Fruit fly (Drosophila melanogaster) whole organism, embryonic: Measurements from ENCODE around the gene Acat1.

Source experiments
- Ada2b ChIP-seq: fragments of 200-800 bp; sonication (Bioruptor generic); IDR thresholded peaks from 2 replicates; pipeline ENCODE4 v1.3.6; 2022; ENCODE audit warnings: missing biosample characterization, missing genetic modification characterization
- Awh ChIP-seq: fragments of 200-800 bp; sonication (Bioruptor generic); IDR thresholded peaks from 2 replicates; pipeline ENCODE4, ENCODE4 v1.3.6; 2022; ENCODE audit warnings: missing biosample characterization, missing genetic modification characterization
- Bdp1 ChIP-seq: fragments of 200-800 bp; sonication (Bioruptor generic); optimal IDR thresholded peaks from 3 replicates; lab custom pipeline; 2016; ENCODE audit warnings: missing biosample characterization, missing genetic modification characterization
- Bgb ChIP-seq: fragments of 200-800 bp; sonication (Bioruptor generic); IDR thresholded peaks from 2 replicates; pipeline ENCODE4 v1.3.6; 2022; ENCODE audit warnings: missing biosample characterization, missing genetic modification characterization; ENCODE audit not compliant: partially characterized antibody
- CG12299 ChIP-seq: fragments of 200-800 bp; sonication (Bioruptor generic); optimal IDR thresholded peaks from 2 replicates; lab custom pipeline; 2018; ENCODE audit warnings: missing biosample characterization, mild to moderate bottlenecking, missing genetic modification characterization
- CG12744 ChIP-seq: fragments of 200-800 bp; sonication (Bioruptor generic); optimal IDR thresholded peaks from 2 replicates; lab custom pipeline; 2016; ENCODE audit warnings: missing biosample characterization, missing genetic modification characterization
- CG13123 ChIP-seq: fragments of 200-800 bp; sonication (Bioruptor generic); optimal IDR thresholded peaks from 2 replicates; lab custom pipeline; 2016; ENCODE audit warnings: missing biosample characterization, missing genetic modification characterization
- CG14441 ChIP-seq: fragments of 200-800 bp; sonication (Bioruptor generic); IDR thresholded peaks from 2 replicates; pipeline ENCODE4 v1.3.6; 2022; ENCODE audit warnings: missing biosample characterization, missing genetic modification characterization
- CG1529 ChIP-seq: fragments of 200-800 bp; sonication (Bioruptor generic); optimal IDR thresholded peaks from 3 replicates; lab custom pipeline; 2018; ENCODE audit warnings: missing biosample characterization, missing genetic modification characterization
- CG1602 ChIP-seq: fragments of 200-800 bp; sonication (Bioruptor generic); optimal IDR thresholded peaks from 3 replicates; lab custom pipeline; 2016; ENCODE audit warnings: missing biosample characterization, missing genetic modification characterization
- CG18262 ChIP-seq: fragments of 200-800 bp; optimal IDR thresholded peaks from 3 replicates; lab custom pipeline; 2019; ENCODE audit warnings: missing biosample characterization, mild to moderate bottlenecking, missing genetic modification characterization, moderate library complexity
- CG18764 ChIP-seq: fragments of 200-800 bp; sonication (Bioruptor generic); optimal IDR thresholded peaks from 3 replicates; lab custom pipeline; 2016; ENCODE audit warnings: missing biosample characterization, missing genetic modification characterization
- CG2116 ChIP-seq: fragments of 200-800 bp; sonication (Bioruptor generic); optimal IDR thresholded peaks from 3 replicates; lab custom pipeline; 2018; ENCODE audit warnings: missing biosample characterization, mild to moderate bottlenecking, missing genetic modification characterization
- CG2678 ChIP-seq: fragments of 200-800 bp; sonication (Bioruptor generic); optimal IDR thresholded peaks from 3 replicates; lab custom pipeline; 2019; ENCODE audit warnings: missing biosample characterization, mild to moderate bottlenecking, missing genetic modification characterization, moderate library complexity
- CG31388 ChIP-seq: fragments of 200-800 bp; sonication (Bioruptor generic); optimal IDR thresholded peaks from 2 replicates; lab custom pipeline; 2016; ENCODE audit warnings: missing biosample characterization, missing genetic modification characterization
- CG4730 ChIP-seq: fragments of 200-800 bp; sonication (Bioruptor generic); IDR thresholded peaks from 2 replicates; pipeline ENCODE4 v1.3.6; 2022; ENCODE audit warnings: missing biosample characterization, missing genetic modification characterization
- CG6254 ChIP-seq: fragments of 200-800 bp; sonication (Bioruptor generic); optimal IDR thresholded peaks from 3 replicates; lab custom pipeline; 2017; ENCODE audit warnings: mild to moderate bottlenecking, missing biosample characterization, missing genetic modification reagents, missing genetic modification characterization
- CG9215 ChIP-seq: fragments of 200-800 bp; sonication (Bioruptor generic); IDR thresholded peaks from 2 replicates; pipeline ENCODE4 v1.3.6; 2022; ENCODE audit warnings: missing biosample characterization, missing genetic modification characterization
- CG9437 ChIP-seq: fragments of 200-800 bp; sonication (Bioruptor generic); optimal IDR thresholded peaks from 2 replicates; lab custom pipeline; 2018; ENCODE audit warnings: missing biosample characterization, mild to moderate bottlenecking, missing genetic modification characterization
- CG9876 ChIP-seq: fragments of 200-800 bp; sonication (Bioruptor generic); optimal IDR thresholded peaks from 2 replicates; lab custom pipeline; 2016; ENCODE audit warnings: missing biosample characterization, missing genetic modification characterization
- CkIIα-i1 ChIP-seq: fragments of 200-800 bp; sonication (Bioruptor generic); IDR thresholded peaks from 2 replicates; pipeline ENCODE4 v1.3.6; 2022; ENCODE audit warnings: missing biosample characterization, missing genetic modification characterization
- D19A ChIP-seq: fragments of 200-800 bp; optimal IDR thresholded peaks from 3 replicates; lab custom pipeline; 2019; ENCODE audit warnings: missing biosample characterization, mild to moderate bottlenecking, missing genetic modification characterization, moderate library complexity
- Dip3 ChIP-seq: fragments of 200-800 bp; sonication (Bioruptor generic); optimal IDR thresholded peaks from 3 replicates; lab custom pipeline; 2016; ENCODE audit warnings: missing biosample characterization, missing genetic modification characterization
- Hand ChIP-seq: fragments of 200-800 bp; sonication (Bioruptor generic); optimal IDR thresholded peaks from 2 replicates; lab custom pipeline; 2017; ENCODE audit warnings: mild to moderate bottlenecking, missing biosample characterization, missing genetic modification reagents, missing genetic modification characterization
- Jarid2 ChIP-seq: fragments of 200-800 bp; sonication (Bioruptor generic); optimal IDR thresholded peaks from 3 replicates; lab custom pipeline; 2017; ENCODE audit warnings: mild to moderate bottlenecking, missing biosample characterization, missing genetic modification reagents, missing genetic modification characterization
- Lim3 ChIP-seq: fragments of 200-800 bp; sonication (Bioruptor generic); IDR thresholded peaks from 2 replicates; pipeline ENCODE4 v1.3.6; 2022; ENCODE audit warnings: missing biosample characterization, missing genetic modification characterization
- MESR4 ChIP-seq: fragments of 200-800 bp; sonication (Bioruptor generic); optimal IDR thresholded peaks from 2 replicates; lab custom pipeline; 2018; ENCODE audit warnings: missing biosample characterization, mild to moderate bottlenecking, missing genetic modification characterization, moderate library complexity
- Meics ChIP-seq: fragments of 200-800 bp; sonication (Bioruptor generic); optimal IDR thresholded peaks from 2 replicates; lab custom pipeline; 2017; ENCODE audit warnings: missing biosample characterization, mild to moderate bottlenecking, missing genetic modification characterization
- Mrtf ChIP-seq: fragments of 200-800 bp; sonication (Bioruptor generic); IDR thresholded peaks from 3 replicates; pipeline ENCODE4 v1.3.6; 2022; ENCODE audit warnings: missing biosample characterization, missing genetic modification characterization
- Myb ChIP-seq: fragments of 200-800 bp; sonication (Bioruptor generic); optimal IDR thresholded peaks from 2 replicates; lab custom pipeline; 2016; ENCODE audit warnings: missing biosample characterization, missing genetic modification characterization
- Nf-YB ChIP-seq: fragments of 200-800 bp; sonication (Bioruptor generic); optimal IDR thresholded peaks from 3 replicates; lab custom pipeline; 2019; ENCODE audit warnings: missing biosample characterization, mild to moderate bottlenecking, missing genetic modification characterization, moderate library complexity
- ab ChIP-seq: fragments of 200-800 bp; sonication (Bioruptor generic); optimal IDR thresholded peaks from 2 replicates; lab custom pipeline; 2016; ENCODE audit warnings: missing biosample characterization, missing genetic modification characterization
- caup ChIP-seq: fragments of 200-800 bp; sonication (Bioruptor generic); optimal IDR thresholded peaks from 3 replicates; lab custom pipeline; 2017; ENCODE audit warnings: missing biosample characterization, mild to moderate bottlenecking, missing genetic modification characterization, moderate library complexity; ENCODE audit not compliant: severe bottlenecking
- ci ChIP-seq: fragments of 200-800 bp; sonication (Bioruptor generic); IDR thresholded peaks from 3 replicates; pipeline ENCODE4 v1.3.6; 2022; ENCODE audit warnings: missing biosample characterization, missing genetic modification characterization
- disco-r ChIP-seq: fragments of 200-800 bp; sonication (Bioruptor generic); optimal IDR thresholded peaks from 2 replicates; lab custom pipeline; 2016; ENCODE audit warnings: missing biosample characterization, missing genetic modification characterization
- ems ChIP-seq: fragments of 200-800 bp; sonication (Bioruptor generic); optimal IDR thresholded peaks from 3 replicates; lab custom pipeline; 2016; ENCODE audit warnings: missing biosample characterization, missing genetic modification characterization
- en ChIP-seq: fragments of 200-800 bp; sonication (Bioruptor generic); optimal IDR thresholded peaks from 2 replicates; lab custom pipeline; 2016; ENCODE audit warnings: missing biosample characterization, missing genetic modification characterization
- gcm2 ChIP-seq: fragments of 200-800 bp; sonication (Bioruptor generic); optimal IDR thresholded peaks from 2 replicates; lab custom pipeline; 2016; ENCODE audit warnings: missing biosample characterization, missing genetic modification characterization
- gsb ChIP-seq: fragments of 200-800 bp; sonication (Bioruptor generic); IDR thresholded peaks from 2 replicates; pipeline ENCODE4 v1.3.6; 2022; ENCODE audit warnings: missing biosample characterization, missing genetic modification characterization
- inv ChIP-seq: fragments of 200-800 bp; sonication (Bioruptor generic); IDR thresholded peaks from 2 replicates; pipeline ENCODE4 v1.3.6; 2022; ENCODE audit warnings: missing biosample characterization, missing genetic modification characterization; ENCODE audit not compliant: partially characterized antibody
- klu ChIP-seq: fragments of 200-800 bp; sonication (Bioruptor generic); IDR thresholded peaks from 2 replicates; pipeline ENCODE4 v1.3.6; 2022; ENCODE audit warnings: missing biosample characterization, missing genetic modification characterization
- lov ChIP-seq, 2 experiments: fragments of 200-800 bp in 1 of 2; fragments of >200 bp in 1 of 2; sonication (Bioruptor generic) in 1 of 2; IDR thresholded peaks in 1 of 2; optimal IDR thresholded peaks in 1 of 2; 2 replicates in 1 of 2; 3 replicates in 1 of 2; pipeline versions ENCODE4 v1.3.6 to Lab custom; 2017 to 2022; ENCODE audit warnings: missing biosample characterization in 1 of 2, missing genetic modification characterization in 1 of 2
- maf-S ChIP-seq: fragments of 200-800 bp; sonication (Bioruptor generic); optimal IDR thresholded peaks from 2 replicates; lab custom pipeline; 2016; ENCODE audit warnings: missing biosample characterization, missing genetic modification characterization
- psq ChIP-seq: fragments of 200-800 bp; sonication (Bioruptor generic); optimal IDR thresholded peaks from 2 replicates; lab custom pipeline; 2017; ENCODE audit warnings: missing biosample characterization, missing genetic modification characterization
- rib ChIP-seq: fragments of 200-800 bp; sonication (Bioruptor generic); IDR thresholded peaks from 2 replicates; pipeline ENCODE4 v1.3.6; 2022; ENCODE audit warnings: missing biosample characterization, missing genetic modification characterization
- salm ChIP-seq: fragments of 200-800 bp; sonication (Bioruptor generic); optimal IDR thresholded peaks from 2 replicates; lab custom pipeline; 2018; ENCODE audit warnings: missing biosample characterization, mild to moderate bottlenecking, missing genetic modification characterization
- seq ChIP-seq: fragments of 200-800 bp; sonication (Bioruptor generic); IDR thresholded peaks from 2 replicates; pipeline ENCODE4 v1.3.6; 2022; ENCODE audit warnings: missing biosample characterization, missing genetic modification characterization
- sim ChIP-seq: fragments of 200-800 bp; sonication (Bioruptor generic); IDR thresholded peaks from 2 replicates; pipeline ENCODE4 v1.3.6; 2022; ENCODE audit warnings: missing biosample characterization, missing genetic modification characterization
- tin ChIP-seq: fragments of 200-800 bp; sonication (Bioruptor generic); optimal IDR thresholded peaks from 3 replicates; lab custom pipeline; 2016; ENCODE audit warnings: missing biosample characterization, missing genetic modification characterization
- vvl ChIP-seq: fragments of 200-800 bp; sonication (Bioruptor generic); IDR thresholded peaks from 2 replicates; pipeline ENCODE4 v1.3.6; 2022; ENCODE audit warnings: missing biosample characterization, missing genetic modification characterization

Gene Acat1

DNA sequence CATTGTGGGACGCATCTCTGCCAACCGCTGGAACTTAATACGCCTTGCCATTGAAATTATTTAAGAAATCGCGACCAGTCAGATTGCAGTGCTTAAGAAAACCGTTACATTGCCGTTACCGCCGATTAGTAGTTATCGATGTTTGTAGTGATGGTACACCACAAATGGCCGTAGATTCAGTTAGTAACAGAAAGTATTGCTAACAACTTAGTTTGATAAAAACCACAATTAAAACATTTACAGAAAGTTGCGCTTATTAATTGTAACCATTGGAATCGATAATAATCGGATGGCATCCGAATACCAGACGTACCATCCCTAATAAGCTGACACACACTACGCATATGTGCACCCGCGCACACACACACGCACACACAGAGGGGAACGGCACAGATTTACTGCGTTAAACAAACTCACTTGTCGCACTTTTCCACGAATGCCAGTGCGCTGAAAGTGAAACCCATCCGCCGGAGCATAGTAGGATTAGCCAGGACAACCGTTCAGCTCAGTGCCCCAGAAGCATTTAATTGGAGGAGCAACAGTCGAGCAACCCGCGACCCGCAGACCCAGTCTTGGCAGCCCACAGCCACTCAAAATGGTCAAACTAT is 31.6 kb upstream of the Acat1 start, which contains the start of the genes hdm and Ykt6 (continued):
- TF ChIP-seq CG2678 (tag; lab: Kevin White, UChicago) (no peak), Myb (peak; percentile 98), lov (optimal IDR thresholded peaks at IDR 0.05; lab: Kevin White, UChicago) (no peak), lov (GFP tag; IDR thresholded peaks at IDR 0.05; lab: Robert Waterston, UW) (peak; percentile 69; the same call in 1 of the 3 replicates), CG14441 (GFP tag; lab: Robert Waterston, UW) (peak; percentile 84), caup (GFP tag; lab: Kevin White, UChicago) (peak; percentile 73), CG9876 (GFP tag; lab: Kevin White, UChicago) (peak; percentile 37), tin (GFP tag; lab: Kevin White, UChicago) (peak; percentile 83), CG9215 (GFP tag; lab: Robert Waterston, UW) (peak; percentile 74), CG31388 (peak; percentile 8), gsb (GFP tag; lab: Robert Waterston, UW) (peak; percentile 64; the same call in 1 of the 2 replicates), Hand (no peak), Mrtf (GFP tag; lab: Robert Waterston, UW) (peak; percentile 65; the same call in 2 of the 3 replicates), gcm2 (no peak), salm (tag; lab: Kevin White, UChicago) (peak; percentile 12), vvl (GFP tag; lab: Robert Waterston, UW) (peak; percentile 92), CG12744 (peak; percentile 58), seq (peak; percentile 68), maf-S (GFP tag; lab: Kevin White, UChicago) (peak; percentile 53), CG12299 (tag; lab: Kevin White, UChicago) (peak; percentile 59), en (GFP tag; lab: Kevin White, UChicago) (peak; percentile 58), Lim3 (GFP tag; lab: Robert Waterston, UW) (no peak), Bgb (GFP tag; lab: Robert Waterston, UW) (peak; percentile 95), ems (peak; percentile 74), CG18262 (tag; lab: Kevin White, UChicago) (peak; percentile 69), D19A (peak; percentile 59), Jarid2 (GFP tag; lab: Kevin White, UChicago) (no peak), CG1529 (GFP tag; lab: Kevin White, UChicago) (peak; percentile 51), CG6254 (GFP tag; lab: Kevin White, UChicago) (peak; percentile 39), Awh (peak; percentile 74; the same call in 1 of the 2 replicates), ci (GFP tag; lab: Robert Waterston, UW) (peak; percentile 81; the same call in 1 of the 3 replicates), disco-r (GFP tag; lab: Kevin White, UChicago) (peak; percentile 41), Dip3 (peak; percentile 74), Ada2b (GFP tag; lab: Robert Waterston, UW) (peak; percentile 69), MESR4 (peak; percentile 94), inv (GFP tag; lab: Robert Waterston, UW) (peak; percentile 92), Meics (no peak), CG1602 (GFP tag; lab: Kevin White, UChicago) (peak; percentile 76), psq (GFP tag; lab: Kevin White, UChicago) (peak; percentile 43), CkIIα-i1 (GFP tag; lab: Robert Waterston, UW) (no peak), CG13123 (GFP tag; lab: Kevin White, UChicago) (peak; percentile 70), ab (GFP tag; lab: Kevin White, UChicago) (no peak), CG9437 (GFP tag; lab: Kevin White, UChicago) (peak; percentile 39), klu (no peak), Bdp1 (GFP tag; lab: Kevin White, UChicago) (peak; percentile 79), sim (GFP tag; lab: Robert Waterston, UW) (peak; percentile 73), CG4730 (GFP tag; lab: Robert Waterston, UW) (peak; percentile 77; the same call in 1 of the 2 replicates), CG2116 (GFP tag; lab: Kevin White, UChicago) (peak; percentile 88), rib (GFP tag; lab: Robert Waterston, UW) (peak; percentile 78; the same call in 1 of the 2 replicates), CG18764 (GFP tag; lab: Kevin White, UChicago) (peak; percentile 70), Nf-YB (peak; percentile 47)
